Worm (Caenorhabditis elegans): ENCODE measurements around the gene kel-3.

DNA sequence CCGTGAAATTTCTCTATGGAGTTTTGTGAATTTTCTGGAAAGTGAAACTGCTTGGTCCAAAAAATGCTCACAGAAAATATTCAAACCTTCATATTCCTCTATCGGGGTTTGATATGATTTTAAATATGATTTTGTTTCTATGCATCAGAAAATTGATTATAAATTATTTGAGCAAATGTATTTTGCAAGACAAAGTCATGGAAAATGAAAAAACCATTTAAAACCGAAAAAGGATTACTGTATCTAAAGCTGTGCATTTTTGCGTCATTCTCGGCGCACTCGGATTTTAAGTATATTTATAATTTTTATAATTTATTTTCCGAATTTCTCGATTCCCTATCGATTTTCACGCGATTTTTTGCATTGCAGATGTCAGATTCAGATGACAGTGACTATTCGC, 6.9 kb downstream of the kel-3 start, which contains the start of gene pssy-2:
- TF ChIP-seq hmbx-1 (tag; optimal IDR thresholded peaks at IDR 0.05) (no peak), hmg-4 (GFP tag; optimal IDR thresholded peaks at IDR 0.05) (no peak), hnd-1 (tag; optimal IDR thresholded peaks at IDR 0.05) (no peak), tbx-37 (GFP tag; conservative IDR thresholded peaks at IDR 0.05) (no peak), ama-1 (optimal IDR thresholded peaks at IDR 0.05) (no peak), B0310.2 (tag; optimal IDR thresholded peaks at IDR 0.05) (no peak)
